Fruit fly (Drosophila melanogaster) Kc167 (cell line): Measurements from ENCODE around the gene CG3176.

ENCODE experiments used
- Myc ChIP-seq: fragments of >200 bp; optimal IDR thresholded peaks from 2 replicates; lab custom pipeline; 2017; ENCODE audit warnings: missing external identifiers
- Sin3A ChIP-seq: fragments of >200 bp; optimal IDR thresholded peaks from 2 replicates; lab custom pipeline; 2018; ENCODE audit warnings: missing external identifiers
- insv ChIP-seq: fragments of >200 bp; optimal IDR thresholded peaks from 3 replicates; lab custom pipeline; 2018; ENCODE audit warnings: missing external identifiers
- psq ChIP-seq: fragments of >200 bp; optimal IDR thresholded peaks from 2 replicates; lab custom pipeline; 2017; ENCODE audit warnings: missing external identifiers
- ttk ChIP-seq: sonication (Bioruptor generic); optimal IDR thresholded peaks from 2 replicates; lab custom pipeline; 2017; ENCODE audit warnings: missing external identifiers

- TF ChIP-seq psq (lab: Kevin White, UChicago): no peak
- TF ChIP-seq insv (lab: Kevin White, UChicago): no peak
- no peak for TF ChIP-seq Sin3A (lab: Kevin White, UChicago)
- TF ChIP-seq Myc: no peak
- no peak for TF ChIP-seq ttk (lab: Kevin White, UChicago)
Measured at dm6 chrX:510528-510927, 28.9 kb downstream of the CG3176 start.
